Worm (Caenorhabditis elegans) whole organism, L4/young adult: ENCODE data around the gene F25D1.8.

Experiments used
- W03F9.2 ChIP-seq: fragments of 150-350 bp; optimal IDR thresholded peaks from 2 replicates; lab custom pipeline; 2014; ENCODE audit warnings: missing biosample characterization, missing genetic modification characterization
- him-1 ChIP-seq: sonication (generic microtip); optimal IDR thresholded peaks from 2 replicates; lab custom pipeline; 2016; ENCODE audit warnings: missing genotype, missing genetic modification reagents, missing genetic modification characterization, missing compliant biosample characterization

DNA sequence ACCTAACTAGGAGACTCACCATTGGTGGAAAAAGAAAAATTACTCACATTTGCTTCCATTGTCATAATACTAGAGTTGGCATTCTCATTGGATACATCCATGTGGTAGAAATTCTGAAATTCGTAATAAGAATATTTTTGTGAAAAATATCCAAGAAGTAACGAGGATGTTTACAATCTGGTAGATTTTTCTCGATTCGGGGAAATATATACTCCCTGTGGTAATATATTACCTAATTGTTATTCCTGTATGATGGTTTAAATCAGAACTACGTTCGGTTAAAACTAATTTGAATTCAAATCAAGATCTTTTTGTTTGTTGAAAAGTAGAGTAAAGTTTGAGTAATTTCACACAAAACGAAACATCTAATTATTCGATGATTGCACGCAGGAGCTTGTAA, 9.8 kb downstream of the F25D1.8 start, which contains the start of gene srd-34:
- no peak for TF ChIP-seq him-1 (tag; lab: Kevin White, UChicago)
- TF ChIP-seq W03F9.2 (tag; lab: Kevin White, UChicago), result no peak
